Worm (Caenorhabditis elegans) whole organism, late embryonic: Measurements from ENCODE around the gene atat-2.
A peak's percentile ranks its signal among the peaks of the same experiment; 100 is the strongest.

Source experiments
- C08G9.2 ChIP-seq: sonication (generic microtip); optimal IDR thresholded peaks from 2 replicates; lab custom pipeline; 2016; ENCODE audit warnings: mild to moderate bottlenecking, missing genetic modification characterization, moderate library complexity, missing compliant biosample characterization
- C38D4.7 ChIP-seq: fragments of 200-800 bp; sonication (Bioruptor generic); optimal IDR thresholded peaks from 2 replicates; lab custom pipeline; 2018; ENCODE audit warnings: mild to moderate bottlenecking, missing genetic modification characterization, moderate library complexity, missing compliant biosample characterization
- F13H6.1 ChIP-seq: sonication (generic microtip); optimal IDR thresholded peaks from 2 replicates; lab custom pipeline; 2016; ENCODE audit warnings: missing genetic modification characterization, missing compliant biosample characterization
- K09A11.1 ChIP-seq: sonication (generic microtip); optimal IDR thresholded peaks from 2 replicates; lab custom pipeline; 2017; ENCODE audit warnings: antibody characterized with exemption, mild to moderate bottlenecking, missing genetic modification characterization, missing compliant biosample characterization; ENCODE audit not compliant: insufficient read depth
- Y22D7AL.16 ChIP-seq: sonication (generic microtip); optimal IDR thresholded peaks from 2 replicates; lab custom pipeline; 2016; ENCODE audit warnings: missing genetic modification characterization, missing compliant biosample characterization
- ama-1 ChIP-seq: fragments of 150-350 bp; optimal IDR thresholded peaks from 2 replicates; lab custom pipeline; 2014
- ceh-14 ChIP-seq: sonication (generic microtip); optimal IDR thresholded peaks from 2 replicates; lab custom pipeline; 2016; ENCODE audit warnings: missing genotype, missing genetic modification characterization, missing compliant biosample characterization
- ceh-18 ChIP-seq: sonication (generic microtip); optimal IDR thresholded peaks from 2 replicates; lab custom pipeline; 2016; ENCODE audit warnings: missing genetic modification characterization, missing compliant biosample characterization
- ceh-2 ChIP-seq: sonication (generic microtip); optimal IDR thresholded peaks from 2 replicates; lab custom pipeline; 2016; ENCODE audit warnings: missing genotype, missing genetic modification characterization, missing compliant biosample characterization
- ceh-22 ChIP-seq: sonication (generic microtip); optimal IDR thresholded peaks from 2 replicates; lab custom pipeline; 2017; ENCODE audit warnings: missing biosample characterization, missing genetic modification characterization
- ceh-24 ChIP-seq: sonication (generic microtip); optimal IDR thresholded peaks from 2 replicates; lab custom pipeline; 2016; ENCODE audit warnings: mild to moderate bottlenecking, missing genetic modification characterization, missing compliant biosample characterization
- ceh-30 ChIP-seq: fragments of 150-350 bp; optimal IDR thresholded peaks from 2 replicates; lab custom pipeline; 2014; ENCODE audit warnings: missing biosample characterization, missing genetic modification characterization
- ceh-31 ChIP-seq: sonication (generic microtip); optimal IDR thresholded peaks from 2 replicates; lab custom pipeline; 2016; ENCODE audit warnings: missing genetic modification characterization, missing compliant biosample characterization
- ceh-48 ChIP-seq: sonication (generic microtip); optimal IDR thresholded peaks from 2 replicates; lab custom pipeline; 2016; ENCODE audit warnings: missing genetic modification characterization, inconsistent platforms, missing compliant biosample characterization
- che-1 ChIP-seq: sonication (generic microtip); optimal IDR thresholded peaks from 2 replicates; lab custom pipeline; 2016; ENCODE audit warnings: mild to moderate bottlenecking, missing genetic modification characterization, missing compliant biosample characterization
- dmd-4 ChIP-seq: sonication (generic microtip); optimal IDR thresholded peaks from 2 replicates; lab custom pipeline; 2016; ENCODE audit warnings: borderline replicate concordance, missing genetic modification characterization, missing compliant biosample characterization
- elt-4 ChIP-seq: sonication (generic microtip); optimal IDR thresholded peaks from 2 replicates; lab custom pipeline; 2016; ENCODE audit warnings: missing genetic modification characterization, missing compliant biosample characterization
- eyg-1 ChIP-seq: sonication (generic microtip); optimal IDR thresholded peaks from 2 replicates; lab custom pipeline; 2016; ENCODE audit warnings: missing genotype, missing genetic modification characterization, missing compliant biosample characterization
- fkh-6 ChIP-seq: sonication (generic microtip); optimal IDR thresholded peaks from 2 replicates; lab custom pipeline; 2016; ENCODE audit warnings: missing genetic modification characterization, missing compliant biosample characterization
- gmeb-2 ChIP-seq: sonication (generic microtip); optimal IDR thresholded peaks from 2 replicates; lab custom pipeline; 2016; ENCODE audit warnings: missing genetic modification characterization, inconsistent platforms, missing compliant biosample characterization
- hlh-13 ChIP-seq: fragments of 200-800 bp; sonication (Bioruptor generic); optimal IDR thresholded peaks from 2 replicates; lab custom pipeline; 2018; ENCODE audit warnings: mild to moderate bottlenecking, missing genetic modification characterization, missing compliant biosample characterization
- hlh-30 ChIP-seq: sonication (generic microtip); optimal IDR thresholded peaks from 2 replicates; lab custom pipeline; 2017; ENCODE audit warnings: antibody characterized with exemption, missing genetic modification characterization, missing compliant biosample characterization; ENCODE audit not compliant: insufficient read depth
- hlh-6 ChIP-seq: sonication (generic microtip); optimal IDR thresholded peaks from 2 replicates; lab custom pipeline; 2016; ENCODE audit warnings: missing genotype, missing genetic modification characterization, missing compliant biosample characterization
- lim-6 ChIP-seq: sonication (generic microtip); optimal IDR thresholded peaks from 2 replicates; lab custom pipeline; 2016; ENCODE audit warnings: missing genetic modification characterization, missing compliant biosample characterization
- lin-11 ChIP-seq: fragments of 200-800 bp; sonication (Bioruptor generic); optimal IDR thresholded peaks from 2 replicates; lab custom pipeline; 2018; ENCODE audit warnings: mild to moderate bottlenecking, missing genetic modification characterization, missing compliant biosample characterization
- madf-2 ChIP-seq: sonication (generic microtip); optimal IDR thresholded peaks from 2 replicates; lab custom pipeline; 2017; ENCODE audit warnings: missing genetic modification characterization, missing compliant biosample characterization
- nfya-1 ChIP-seq: sonication (generic microtip); optimal IDR thresholded peaks from 2 replicates; lab custom pipeline; 2017; ENCODE audit warnings: missing genetic modification characterization, mild to moderate bottlenecking, missing compliant biosample characterization, antibody characterized with exemption, moderate library complexity
- nhr-232 ChIP-seq: sonication (generic microtip); optimal IDR thresholded peaks from 2 replicates; lab custom pipeline; 2016; ENCODE audit warnings: missing genetic modification characterization, missing compliant biosample characterization
- npax-4 ChIP-seq: sonication (generic microtip); optimal IDR thresholded peaks from 2 replicates; lab custom pipeline; 2016; ENCODE audit warnings: missing genetic modification characterization, missing compliant biosample characterization
- odd-2 ChIP-seq: sonication (generic microtip); optimal IDR thresholded peaks from 2 replicates; lab custom pipeline; 2017; ENCODE audit warnings: antibody characterized with exemption, mild to moderate bottlenecking, missing genetic modification characterization, missing compliant biosample characterization
- pag-3 ChIP-seq: sonication (generic microtip); optimal IDR thresholded peaks from 2 replicates; lab custom pipeline; 2016; ENCODE audit warnings: missing compliant biosample characterization, missing genetic modification characterization, borderline replicate concordance
- pat-9 ChIP-seq: fragments of 200-800 bp; sonication (Bioruptor generic); optimal IDR thresholded peaks from 2 replicates; lab custom pipeline; 2018; ENCODE audit warnings: mild to moderate bottlenecking, missing genetic modification characterization, moderate library complexity, missing compliant biosample characterization
- ref-2 ChIP-seq: sonication (generic microtip); optimal IDR thresholded peaks from 2 replicates; lab custom pipeline; 2016; ENCODE audit warnings: missing genetic modification characterization, missing compliant biosample characterization
- sdc-2 ChIP-seq: sonication (generic microtip); optimal IDR thresholded peaks from 2 replicates; lab custom pipeline; 2016; ENCODE audit warnings: missing genotype, missing genetic modification characterization, missing compliant biosample characterization
- sox-4 ChIP-seq: sonication (generic microtip); optimal IDR thresholded peaks from 2 replicates; lab custom pipeline; 2017; ENCODE audit warnings: mild to moderate bottlenecking, missing genetic modification characterization, inconsistent platforms, missing compliant biosample characterization
- syd-9 ChIP-seq: sonication (generic microtip); optimal IDR thresholded peaks from 2 replicates; lab custom pipeline; 2016; ENCODE audit warnings: mild to moderate bottlenecking, missing genetic modification characterization, moderate library complexity, missing compliant biosample characterization
- tbx-7 ChIP-seq: sonication (generic microtip); optimal IDR thresholded peaks from 2 replicates; lab custom pipeline; 2016; ENCODE audit warnings: missing genotype, missing genetic modification characterization, missing compliant biosample characterization
- ttx-3 ChIP-seq: sonication (generic microtip); optimal IDR thresholded peaks from 2 replicates; lab custom pipeline; 2016; ENCODE audit warnings: missing genetic modification reagents, missing genetic modification characterization, missing compliant biosample characterization
- unc-3 ChIP-seq, 2 experiments: fragments of 200-800 bp in 1 of 2; sonication (Bioruptor generic) in 1 of 2; sonication (generic microtip) in 1 of 2; conservative IDR thresholded peaks in 1 of 2; optimal IDR thresholded peaks in 1 of 2; 2 replicates each; pipeline versions ENCODE4 v1.3.6 to Lab custom; 2016 to 2022; ENCODE audit warnings: missing compliant biosample characterization in 2 of 2, missing genetic modification characterization in 2 of 2, missing genetic modification reagents in 1 of 2
- unc-42 ChIP-seq: sonication (generic microtip); optimal IDR thresholded peaks from 2 replicates; lab custom pipeline; 2016; ENCODE audit warnings: missing genotype, missing genetic modification characterization, missing compliant biosample characterization
- unc-55 ChIP-seq: sonication (generic microtip); optimal IDR thresholded peaks from 2 replicates; lab custom pipeline; 2017; ENCODE audit warnings: missing biosample characterization, missing genetic modification reagents, missing genetic modification characterization
- unc-86 ChIP-seq: sonication (generic microtip); optimal IDR thresholded peaks from 2 replicates; lab custom pipeline; 2016; ENCODE audit warnings: missing genetic modification characterization, missing compliant biosample characterization
- zip-5 ChIP-seq: sonication (generic microtip); optimal IDR thresholded peaks from 2 replicates; lab custom pipeline; 2016; ENCODE audit warnings: missing genetic modification characterization, missing compliant biosample characterization
- ztf-16 ChIP-seq: sonication (generic microtip); optimal IDR thresholded peaks from 2 replicates; lab custom pipeline; 2017; ENCODE audit warnings: missing genetic modification characterization, missing compliant biosample characterization

atat-2 gene

ce11 chrX:5869603-5870002 is 20.7 kb downstream of the atat-2 start:
- no peak for TF ChIP-seq odd-2 (tag; lab: Kevin White, UChicago)
- no peak for TF ChIP-seq ceh-14 (tag; lab: Kevin White, UChicago)
- peak; percentile 14 for TF ChIP-seq ceh-31 (tag; lab: Kevin White, UChicago)
- no peak for TF ChIP-seq eyg-1
- TF ChIP-seq unc-42 (tag; lab: Kevin White, UChicago) = peak; percentile 81
- no peak for TF ChIP-seq ceh-22 (tag; lab: Kevin White, UChicago)

DNA sequence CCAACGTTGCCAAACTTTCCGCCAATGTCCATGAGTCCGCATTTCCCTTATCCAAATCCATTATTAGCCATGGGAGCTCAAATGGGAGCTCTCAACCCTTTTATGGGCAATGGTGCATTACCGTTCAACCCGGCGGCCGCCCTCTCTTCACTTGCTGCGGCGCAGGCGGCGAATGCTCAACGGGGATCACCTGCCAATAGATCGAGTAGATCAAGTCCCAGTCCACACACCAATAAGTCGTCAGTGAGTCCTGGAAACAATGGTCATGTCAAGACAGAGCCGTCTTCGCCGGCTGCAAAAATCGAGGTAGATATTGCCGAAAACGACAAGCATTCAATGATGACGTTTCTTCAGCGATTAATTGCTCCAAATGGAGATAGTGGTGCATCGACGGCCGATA is 23.3 kb downstream of the atat-2 start:
- TF ChIP-seq ceh-24 (no peak), unc-55 (GFP tag; lab: Kevin White, UChicago) (no peak), nfya-1 (tag; lab: Kevin White, UChicago) (no peak), nhr-232 (tag; lab: Kevin White, UChicago) (no peak), pag-3 (tag; lab: Kevin White, UChicago) (no peak), lin-11 (tag; lab: Kevin White, UChicago) (no peak), ttx-3 (tag; lab: Kevin White, UChicago) (no peak), ceh-30 (tag; lab: Kevin White, UChicago) (no peak), hlh-6 (no peak), sox-4 (tag; lab: Kevin White, UChicago) (no peak), che-1 (no peak), K09A11.1 (tag; lab: Kevin White, UChicago) (no peak), C08G9.2 (tag; lab: Kevin White, UChicago) (no peak), gmeb-2 (tag; lab: Kevin White, UChicago) (no peak), sdc-2 (tag; lab: Kevin White, UChicago) (no peak), hlh-30 (tag; lab: Kevin White, UChicago) (no peak), fkh-6 (tag; lab: Kevin White, UChicago) (no peak), ref-2 (no peak)

- TF ChIP-seq gmeb-2 (tag; lab: Kevin White, UChicago) (no peak), npax-4 (tag; lab: Kevin White, UChicago) (no peak), F13H6.1 (no peak), sox-4 (tag; lab: Kevin White, UChicago) (no peak), ceh-24 (no peak), ttx-3 (tag; lab: Kevin White, UChicago) (no peak), C08G9.2 (tag; lab: Kevin White, UChicago) (no peak), ceh-2 (tag; lab: Kevin White, UChicago) (no peak), madf-2 (tag; lab: Kevin White, UChicago) (no peak), lim-6 (no peak), pag-3 (tag; lab: Kevin White, UChicago) (no peak), lin-11 (tag; lab: Kevin White, UChicago) (no peak), ama-1 (lab: Kevin White, UChicago) (no peak), che-1 (no peak), syd-9 (tag; lab: Kevin White, UChicago) (no peak), ceh-48 (tag; lab: Kevin White, UChicago) (no peak), ceh-18 (tag; lab: Kevin White, UChicago) (no peak), ref-2 (no peak)
- TF ChIP-seq, all 69 proteins: peak for 0
Measured at ce11 chrX:5875567-5875966, 26.7 kb downstream of the atat-2 start, which contains the start of gene F49E10.4. F49E10.4 (plus strand) TSS chrX:5875867.

ce11 chrX:5877039-5877438 is 28.1 kb downstream of the atat-2 start:
- peak; percentile 4 for TF ChIP-seq unc-42 (tag; lab: Kevin White, UChicago)
- no peak for TF ChIP-seq ztf-16 (tag; lab: Kevin White, UChicago)

- TF ChIP-seq Y22D7AL.16 (no peak), tbx-7 (tag; lab: Kevin White, UChicago) (no peak), hlh-13 (GFP tag; lab: Kevin White, UChicago) (no peak), zip-5 (no peak), elt-4 (tag; lab: Kevin White, UChicago) (no peak), nfya-1 (tag; lab: Kevin White, UChicago) (no peak), K09A11.1 (tag; lab: Kevin White, UChicago) (no peak), ama-1 (lab: Kevin White, UChicago) (no peak), unc-3 (GFP tag; conservative IDR thresholded peaks at IDR 0.05; lab: Robert Waterston, UW) (no peak), unc-3 (tag; optimal IDR thresholded peaks at IDR 0.05; lab: Kevin White, UChicago) (no peak), dmd-4 (tag; lab: Kevin White, UChicago) (no peak), pag-3 (tag; lab: Kevin White, UChicago) (no peak), lin-11 (tag; lab: Kevin White, UChicago) (no peak), unc-86 (no peak), C38D4.7 (GFP tag; lab: Kevin White, UChicago) (no peak), ceh-24 (no peak), pat-9 (tag; lab: Kevin White, UChicago) (no peak)
Measured at ce11 chrX:5885565-5885964, 36.7 kb downstream of the atat-2 start, which contains the start of gene flp-7. flp-7 (plus strand) TSS chrX:5885865.
